Worm (Caenorhabditis elegans) whole organism, L4 larva: ENCODE data around the gene mrps-18B.

Source experiments
- F37D6.2 ChIP-seq: sonication (generic microtip); optimal IDR thresholded peaks from 2 replicates; lab custom pipeline; 2016; ENCODE audit warnings: mild to moderate bottlenecking, missing genetic modification characterization, missing compliant biosample characterization
- T20F7.1 ChIP-seq: fragments of 200-800 bp; sonication (Bioruptor generic); optimal IDR thresholded peaks from 2 replicates; lab custom pipeline; 2018; ENCODE audit warnings: mild to moderate bottlenecking, missing genetic modification characterization, missing compliant biosample characterization
- Y48G9A.11 ChIP-seq: fragments of 200-800 bp; sonication (Bioruptor generic); IDR thresholded peaks from 2 replicates; pipeline ENCODE4 v1.3.6; 2022; ENCODE audit warnings: missing genetic modification reagents, missing genetic modification characterization, missing compliant biosample characterization
- Y5F2A.4 ChIP-seq: fragments of 200-800 bp; sonication (Bioruptor generic); optimal IDR thresholded peaks from 2 replicates; lab custom pipeline; 2018; ENCODE audit warnings: mild to moderate bottlenecking, missing genetic modification characterization, missing compliant biosample characterization
- ZK337.2 ChIP-seq: fragments of 200-800 bp; sonication (Bioruptor generic); IDR thresholded peaks from 2 replicates; pipeline ENCODE4 v1.3.6; 2022; ENCODE audit warnings: missing genetic modification reagents, missing genetic modification characterization, missing compliant biosample characterization
- aly-2 ChIP-seq: sonication (generic microtip); optimal IDR thresholded peaks from 2 replicates; lab custom pipeline; 2018; ENCODE audit warnings: missing biosample characterization, missing genetic modification characterization
- ama-1 ChIP-seq: fragments of 150-350 bp; optimal IDR thresholded peaks from 2 replicates; lab custom pipeline; 2014; ENCODE audit warnings: inconsistent platforms, mixed read lengths
- ceh-20 ChIP-seq: fragments of 200-800 bp; sonication (Bioruptor generic); IDR thresholded peaks from 2 replicates; pipeline ENCODE4 v1.3.6; 2022; ENCODE audit warnings: missing genetic modification reagents, missing genetic modification characterization, missing compliant biosample characterization
- ceh-32 ChIP-seq: sonication (generic microtip); optimal IDR thresholded peaks from 2 replicates; lab custom pipeline; 2016; ENCODE audit warnings: mild to moderate bottlenecking, missing genetic modification characterization, missing compliant biosample characterization; ENCODE audit not compliant: poor library complexity
- ces-1 ChIP-seq: fragments of 150-350 bp; sonication (generic microtip); optimal IDR thresholded peaks from 4 replicates; lab custom pipeline; 2014; ENCODE audit warnings: missing biosample characterization, missing genetic modification reagents, missing genetic modification characterization
- cey-2 ChIP-seq: sonication (generic microtip); optimal IDR thresholded peaks from 3 replicates; lab custom pipeline; 2017; ENCODE audit warnings: missing genetic modification characterization, mild to moderate bottlenecking, missing compliant biosample characterization, antibody characterized with exemption, borderline replicate concordance; ENCODE audit not compliant: insufficient read depth
- daf-16 ChIP-seq, 3 experiments: sonication (generic microtip); optimal IDR thresholded peaks; 2 replicates each; lab custom pipeline; 2016 to 2017; ENCODE audit warnings: missing genetic modification characterization in 3 of 3, missing genetic modification reagents in 3 of 3, mild to moderate bottlenecking in 2 of 3, missing compliant biosample characterization in 2 of 3, missing biosample characterization in 1 of 3, moderate library complexity in 1 of 3
- daf-19 ChIP-seq: fragments of 200-800 bp; sonication (Bioruptor generic); conservative IDR thresholded peaks from 2 replicates; pipeline ENCODE4 v1.3.6; 2022; ENCODE audit warnings: missing genetic modification characterization, missing compliant biosample characterization
- daf-8 ChIP-seq: fragments of 200-800 bp; sonication (Bioruptor generic); IDR thresholded peaks from 2 replicates; pipeline ENCODE4 v1.3.6; 2022; ENCODE audit warnings: missing genetic modification characterization, missing compliant biosample characterization
- dmd-6 ChIP-seq: fragments of 200-800 bp; sonication (Bioruptor generic); IDR thresholded peaks from 2 replicates; pipeline ENCODE4 v1.3.6; 2022; ENCODE audit warnings: missing genetic modification reagents, missing genetic modification characterization, missing compliant biosample characterization
- dmd-8 ChIP-seq: fragments of 200-800 bp; sonication (Bioruptor generic); IDR thresholded peaks from 2 replicates; pipeline ENCODE4 v1.3.6; 2022; ENCODE audit warnings: missing genetic modification characterization, missing compliant biosample characterization
- dmd-9 ChIP-seq: fragments of 200-800 bp; sonication (Bioruptor generic); IDR thresholded peaks from 2 replicates; pipeline ENCODE4 v1.3.6; 2022; ENCODE audit warnings: missing genetic modification reagents, missing genetic modification characterization, missing compliant biosample characterization
- dpl-1 ChIP-seq: fragments of 150-350 bp; optimal IDR thresholded peaks from 2 replicates; lab custom pipeline; 2014; ENCODE audit warnings: missing biosample characterization, missing genetic modification reagents, missing genetic modification characterization
- egl-27 ChIP-seq: sonication (generic microtip); optimal IDR thresholded peaks from 3 replicates; lab custom pipeline; 2017; ENCODE audit warnings: missing biosample characterization, missing genetic modification reagents, missing genetic modification characterization
- fos-1 ChIP-seq: fragments of 150-350 bp; optimal IDR thresholded peaks from 2 replicates; lab custom pipeline; 2014; ENCODE audit warnings: missing biosample characterization, missing genetic modification characterization
- hlh-30 ChIP-seq: sonication (generic microtip); optimal IDR thresholded peaks from 2 replicates; lab custom pipeline; 2017; ENCODE audit warnings: antibody characterized with exemption, mild to moderate bottlenecking, missing genetic modification characterization, missing compliant biosample characterization; ENCODE audit not compliant: insufficient read depth
- lin-13 ChIP-seq: fragments of 150-350 bp; optimal IDR thresholded peaks from 2 replicates; lab custom pipeline; 2014; ENCODE audit warnings: missing biosample characterization, missing genetic modification reagents, missing genetic modification characterization
- lin-29 ChIP-seq: fragments of 200-800 bp; sonication (Bioruptor generic); IDR thresholded peaks from 2 replicates; pipeline ENCODE4 v1.3.6; 2022; ENCODE audit warnings: missing genetic modification reagents, missing genetic modification characterization, missing compliant biosample characterization
- lir-3 ChIP-seq: sonication (generic microtip); optimal IDR thresholded peaks from 2 replicates; lab custom pipeline; 2016; ENCODE audit warnings: mild to moderate bottlenecking, missing genetic modification characterization, missing compliant biosample characterization
- lsy-2 ChIP-seq, 2 experiments: fragments of 150-350 bp in 1 of 2; sonication (generic microtip) in 1 of 2; optimal IDR thresholded peaks; 2 replicates each; lab custom pipeline; 2014 to 2017; ENCODE audit warnings: missing biosample characterization in 2 of 2, missing genetic modification characterization in 2 of 2
- mes-2 ChIP-seq: sonication (generic microtip); optimal IDR thresholded peaks from 2 replicates; lab custom pipeline; 2016; ENCODE audit warnings: missing genotype, mild to moderate bottlenecking, missing genetic modification characterization, missing compliant biosample characterization; ENCODE audit not compliant: poor library complexity, severe bottlenecking
- nhr-11 ChIP-seq: fragments of 150-350 bp; optimal IDR thresholded peaks from 2 replicates; lab custom pipeline; 2014; ENCODE audit warnings: missing biosample characterization, missing genetic modification characterization
- nhr-111 ChIP-seq: fragments of 200-800 bp; sonication (Bioruptor generic); optimal IDR thresholded peaks from 2 replicates; lab custom pipeline; 2018; ENCODE audit warnings: mild to moderate bottlenecking, missing genetic modification characterization, missing compliant biosample characterization
- nhr-76 ChIP-seq: fragments of 150-350 bp; optimal IDR thresholded peaks from 2 replicates; lab custom pipeline; 2014; ENCODE audit warnings: missing biosample characterization, missing genetic modification characterization
- saeg-2 ChIP-seq: fragments of 200-800 bp; sonication (Bioruptor generic); IDR thresholded peaks from 2 replicates; pipeline ENCODE4 v1.3.6; 2022; ENCODE audit warnings: missing genetic modification reagents, missing genetic modification characterization, missing compliant biosample characterization
- sdz-12 ChIP-seq: fragments of 200-800 bp; sonication (Bioruptor generic); optimal IDR thresholded peaks from 2 replicates; lab custom pipeline; 2018; ENCODE audit warnings: mild to moderate bottlenecking, missing genetic modification characterization, missing compliant biosample characterization
- spr-3 ChIP-seq: fragments of 200-800 bp; sonication (Bioruptor generic); optimal IDR thresholded peaks from 2 replicates; lab custom pipeline; 2018; ENCODE audit warnings: mild to moderate bottlenecking, missing genetic modification characterization, missing compliant biosample characterization
- unc-39 ChIP-seq: sonication (generic microtip); optimal IDR thresholded peaks from 2 replicates; lab custom pipeline; 2017; ENCODE audit warnings: missing biosample characterization, missing genetic modification characterization
- unc-62 ChIP-seq, 3 experiments: fragments of 150-350 bp in 1 of 3; sonication (generic microtip); optimal IDR thresholded peaks in 2 of 3; peaks in 1 of 3; 1 replicate in 1 of 3; 2 replicates in 2 of 3; lab custom pipeline; 2014 to 2017; ENCODE audit warnings: missing biosample characterization in 3 of 3, missing genetic modification characterization in 3 of 3, missing genetic modification reagents in 3 of 3, missing genotype in 1 of 3
- vab-7 ChIP-seq: fragments of 200-800 bp; sonication (Bioruptor generic); IDR thresholded peaks from 2 replicates; pipeline ENCODE4 v1.3.6; 2022; ENCODE audit warnings: missing genetic modification reagents, missing genetic modification characterization, missing compliant biosample characterization
- zfp-3 ChIP-seq: fragments of 200-800 bp; sonication (Bioruptor generic); conservative IDR thresholded peaks from 2 replicates; pipeline ENCODE4 v1.3.6; 2022; ENCODE audit warnings: missing genetic modification reagents, missing genetic modification characterization, missing compliant biosample characterization
- zip-11 ChIP-seq: fragments of 200-800 bp; sonication (Bioruptor generic); IDR thresholded peaks from 2 replicates; pipeline ENCODE4 v1.3.6; 2022; ENCODE audit warnings: missing genetic modification characterization, missing compliant biosample characterization
- zip-2 ChIP-seq: fragments of 150-350 bp; optimal IDR thresholded peaks from 2 replicates; lab custom pipeline; 2014; ENCODE audit warnings: missing biosample characterization, missing genetic modification characterization

Gene mrps-18B

ce11 chrII:8525133-8525736 lies at the start of gene mrps-18B, which contains the start of gene prp-9:
Gene mrps-18B (plus strand): TSS chrII:8525681.
Gene prp-9 (minus strand): TSS chrII:8525396.
- TF ChIP-seq nhr-11 (tag; lab: Kevin White, UChicago) (no peak), ZK337.2 (GFP tag; lab: Robert Waterston, UW) (no peak), dpl-1 (GFP tag; lab: Kevin White, UChicago) (peak; percentile 54), unc-62 (GFP tag; optimal IDR thresholded peaks at IDR 0.05 in 1 of 2; lab: Kevin White, UChicago) (peak in 1 of 2 experiments; percentile 90), unc-62 (tag; optimal IDR thresholded peaks at IDR 0.05; lab: Kevin White, UChicago) (no peak), dmd-9 (GFP tag; lab: Robert Waterston, UW) (no peak), hlh-30 (tag; lab: Kevin White, UChicago) (peak; percentile 23), unc-39 (tag; lab: Kevin White, UChicago) (no peak), daf-8 (GFP tag; lab: Robert Waterston, UW) (no peak), ces-1 (GFP tag; lab: Kevin White, UChicago) (no peak), nhr-111 (GFP tag; lab: Kevin White, UChicago) (no peak), mes-2 (tag; lab: Kevin White, UChicago) (peak; percentile 81), zip-2 (tag; lab: Kevin White, UChicago) (no peak), ceh-20 (GFP tag; lab: Robert Waterston, UW) (no peak), cey-2 (tag; lab: Kevin White, UChicago) (no peak), zip-11 (no peak), Y48G9A.11 (no peak), dmd-6 (no peak), spr-3 (GFP tag; lab: Kevin White, UChicago) (no peak), sdz-12 (GFP tag; lab: Kevin White, UChicago) (no peak), lin-13 (GFP tag; lab: Kevin White, UChicago) (no peak), daf-19 (GFP tag; lab: Robert Waterston, UW) (no peak), Y5F2A.4 (no peak), saeg-2 (GFP tag; lab: Robert Waterston, UW) (no peak), zfp-3 (no peak), ceh-32 (tag; lab: Kevin White, UChicago) (no peak), lir-3 (no peak), dmd-8 (GFP tag; lab: Robert Waterston, UW) (no peak), daf-16 (GFP tag; optimal IDR thresholded peaks at IDR 0.05; lab: Kevin White, UChicago) (no peak), daf-16 (tag; optimal IDR thresholded peaks at IDR 0.05; lab: Kevin White, UChicago) (peak; percentile 25), lin-29 (GFP tag; lab: Robert Waterston, UW) (no peak), ama-1 (lab: Kevin White, UChicago) (no peak), lsy-2 (tag; optimal IDR thresholded peaks at IDR 0.05; lab: Kevin White, UChicago) (peak in 1 of 2 experiments; percentile 78), fos-1 (tag; lab: Kevin White, UChicago) (no peak), aly-2 (tag; lab: Kevin White, UChicago) (no peak), T20F7.1 (GFP tag; lab: Kevin White, UChicago) (peak; percentile 66)

ce11 chrII:8479337-8479736 lies 46.1 kb upstream of the mrps-18B start:
- TF ChIP-seq ceh-20 (GFP tag; lab: Robert Waterston, UW) = no peak
- no peak for TF ChIP-seq F37D6.2 (tag; lab: Kevin White, UChicago)
- TF ChIP-seq egl-27 (tag; lab: Kevin White, UChicago) = no peak
- TF ChIP-seq nhr-76 (tag; lab: Kevin White, UChicago) = no peak
- peak in 1 of 2 experiments; percentile 6 for TF ChIP-seq lsy-2 (tag; optimal IDR thresholded peaks at IDR 0.05; lab: Kevin White, UChicago)
- no peak for TF ChIP-seq daf-16 (GFP tag; optimal IDR thresholded peaks at IDR 0.05; lab: Kevin White, UChicago)
- peak; percentile 29 for TF ChIP-seq daf-16 (tag; optimal IDR thresholded peaks at IDR 0.05; lab: Kevin White, UChicago)
- peak; percentile 18; the same call in 1 of the 2 replicates for TF ChIP-seq vab-7
